Worm (Caenorhabditis elegans) whole organism, L3 larva: ENCODE measurements around the gene F48E3.9.
A peak's percentile ranks its signal among the peaks of the same experiment; 100 is the strongest.

Source experiments
- aly-2 ChIP-seq: fragments of 150-350 bp; optimal IDR thresholded peaks from 2 replicates; lab custom pipeline; 2014; ENCODE audit warnings: missing biosample characterization, missing genetic modification characterization
- ama-1 ChIP-seq: fragments of 150-350 bp; optimal IDR thresholded peaks from 2 replicates; lab custom pipeline; 2018
- elt-3 ChIP-seq, 3 experiments: fragments of 150-350 bp in 1 of 3; sonication (generic microtip) in 2 of 3; optimal IDR thresholded peaks; 2 replicates in 2 of 3; 4 replicates in 1 of 3; lab custom pipeline; 2014 to 2017; ENCODE audit warnings: missing biosample characterization in 3 of 3, missing genetic modification characterization in 3 of 3
- lin-15B ChIP-seq: fragments of 150-350 bp; optimal IDR thresholded peaks from 2 replicates; lab custom pipeline; 2014; ENCODE audit warnings: missing biosample characterization, missing genetic modification characterization
- lin-39 ChIP-seq: fragments of 150-350 bp; optimal IDR thresholded peaks from 2 replicates; lab custom pipeline; 2018; ENCODE audit warnings: missing biosample characterization, missing genetic modification reagents, missing genetic modification characterization
- mdl-1 ChIP-seq: fragments of 150-350 bp; optimal IDR thresholded peaks from 2 replicates; lab custom pipeline; 2014; ENCODE audit warnings: missing biosample characterization, missing genetic modification characterization
- nhr-11 ChIP-seq: fragments of 150-350 bp; optimal IDR thresholded peaks from 2 replicates; lab custom pipeline; 2014; ENCODE audit warnings: missing biosample characterization, missing genetic modification characterization
- sea-2 ChIP-seq: fragments of 150-350 bp; sonication (generic microtip); optimal IDR thresholded peaks from 4 replicates; lab custom pipeline; 2014; ENCODE audit warnings: missing biosample characterization, missing genetic modification reagents, missing genetic modification characterization
- snpc-4 ChIP-seq: fragments of 150-350 bp; optimal IDR thresholded peaks from 2 replicates; lab custom pipeline; 2014; ENCODE audit warnings: missing biosample characterization, missing genetic modification characterization
- unc-39 ChIP-seq: sonication (generic microtip); optimal IDR thresholded peaks from 4 replicates; lab custom pipeline; 2017; ENCODE audit warnings: missing biosample characterization, missing genetic modification characterization
- ztf-11 ChIP-seq: fragments of 150-350 bp; optimal IDR thresholded peaks from 2 replicates; lab custom pipeline; 2014; ENCODE audit warnings: missing biosample characterization, missing genetic modification characterization

DNA sequence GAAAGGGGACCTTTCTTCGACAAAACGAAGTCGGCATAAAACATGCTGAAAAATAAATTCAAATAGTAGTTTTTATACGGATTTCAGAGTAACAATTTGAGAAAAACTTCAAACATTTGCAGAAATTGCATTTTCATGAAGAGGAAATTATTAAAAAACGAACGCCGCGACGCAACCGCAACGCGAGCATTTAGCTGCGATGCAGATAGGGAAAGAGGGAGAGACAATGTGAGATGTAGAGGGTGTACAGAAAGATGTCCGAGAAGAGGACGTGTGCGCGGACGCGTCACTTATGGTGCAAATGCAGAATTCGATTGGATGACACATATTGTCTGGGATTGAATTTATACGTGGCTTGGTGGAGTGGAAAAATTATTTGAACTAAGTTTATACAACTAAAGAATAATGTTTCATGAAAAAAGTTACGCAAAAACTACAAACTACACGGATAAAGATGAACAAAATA, 5.9 kb upstream of the F48E3.9 start, which contains the start of gene coh-1:
- TF ChIP-seq aly-2 (no peak), ztf-11 (tag; lab: Kevin White, UChicago) (no peak), lin-15B (tag; lab: Kevin White, UChicago) (peak; percentile 45), lin-39 (peak; percentile 78), sea-2 (GFP tag; lab: Kevin White, UChicago) (no peak), nhr-11 (no peak), ama-1 (lab: Kevin White, UChicago) (no peak), unc-39 (tag; lab: Kevin White, UChicago) (no peak), elt-3 (tag; optimal IDR thresholded peaks at IDR 0.05; lab: Kevin White, UChicago) (no peak), mdl-1 (no peak), snpc-4 (tag; lab: Kevin White, UChicago) (peak; percentile 37)
